Worm (Caenorhabditis elegans) whole organism, mixed stage, embryonic: ENCODE data around the gene Y110A2AL.10.

ENCODE experiments used
- M03D4.4 ChIP-seq: sonication (generic microtip); optimal IDR thresholded peaks from 2 replicates; lab custom pipeline; 2017; ENCODE audit warnings: mild to moderate bottlenecking, missing genetic modification characterization, missing compliant biosample characterization
- bed-3 ChIP-seq: fragments of 200-800 bp; sonication (Bioruptor generic); optimal IDR thresholded peaks from 3 replicates; lab custom pipeline; 2018; ENCODE audit warnings: mild to moderate bottlenecking, missing genetic modification characterization, moderate library complexity, missing compliant biosample characterization
- blmp-1 ChIP-seq: fragments of 150-350 bp; optimal IDR thresholded peaks from 2 replicates; lab custom pipeline; 2014; ENCODE audit warnings: missing biosample characterization, missing genetic modification characterization
- ceh-39 ChIP-seq: fragments of 150-350 bp; optimal IDR thresholded peaks from 2 replicates; lab custom pipeline; 2014; ENCODE audit warnings: missing biosample characterization, missing genetic modification characterization
- ceh-43 ChIP-seq: fragments of 200-800 bp; sonication (Bioruptor generic); optimal IDR thresholded peaks from 2 replicates; lab custom pipeline; 2018; ENCODE audit warnings: mild to moderate bottlenecking, missing genetic modification characterization, moderate library complexity, missing compliant biosample characterization
- ceh-83 ChIP-seq: fragments of 200-800 bp; sonication (Bioruptor generic); optimal IDR thresholded peaks from 2 replicates; lab custom pipeline; 2018; ENCODE audit warnings: mild to moderate bottlenecking, missing genetic modification characterization, missing compliant biosample characterization
- ces-1 ChIP-seq: fragments of 150-350 bp; optimal IDR thresholded peaks from 2 replicates; lab custom pipeline; 2014; ENCODE audit warnings: missing biosample characterization, missing genetic modification reagents, missing genetic modification characterization
- cnd-1 ChIP-seq: fragments of 200-800 bp; sonication (Bioruptor generic); optimal IDR thresholded peaks from 2 replicates; lab custom pipeline; 2018; ENCODE audit warnings: mild to moderate bottlenecking, missing genetic modification characterization, missing compliant biosample characterization
- elt-1 ChIP-seq: sonication (generic microtip); optimal IDR thresholded peaks from 2 replicates; lab custom pipeline; 2017; ENCODE audit warnings: missing genetic modification characterization, mild to moderate bottlenecking, missing compliant biosample characterization, antibody characterized with exemption, moderate library complexity, borderline replicate concordance; ENCODE audit not compliant: insufficient read depth
- elt-3 ChIP-seq: fragments of 150-350 bp; optimal IDR thresholded peaks from 2 replicates; lab custom pipeline; 2014; ENCODE audit warnings: missing biosample characterization, missing genetic modification characterization
- flh-1 ChIP-seq: fragments of 200-800 bp; sonication (Bioruptor generic); optimal IDR thresholded peaks from 2 replicates; lab custom pipeline; 2018; ENCODE audit warnings: mild to moderate bottlenecking, missing genetic modification characterization, moderate library complexity, missing compliant biosample characterization
- ham-2 ChIP-seq: fragments of 200-800 bp; sonication (Bioruptor generic); optimal IDR thresholded peaks from 2 replicates; lab custom pipeline; 2018; ENCODE audit warnings: mild to moderate bottlenecking, missing genetic modification characterization, missing compliant biosample characterization
- hlh-1 ChIP-seq: fragments of 150-350 bp; optimal IDR thresholded peaks from 2 replicates; lab custom pipeline; 2014; ENCODE audit warnings: missing biosample characterization, missing genetic modification reagents, missing genetic modification characterization
- lin-13 ChIP-seq: fragments of 150-350 bp; optimal IDR thresholded peaks from 2 replicates; lab custom pipeline; 2014; ENCODE audit warnings: missing biosample characterization, missing genetic modification characterization
- lin-32 ChIP-seq: fragments of 200-800 bp; sonication (Bioruptor generic); optimal IDR thresholded peaks from 2 replicates; lab custom pipeline; 2018; ENCODE audit warnings: mild to moderate bottlenecking, missing genetic modification characterization, missing compliant biosample characterization
- lsy-2 ChIP-seq: fragments of 150-350 bp; optimal IDR thresholded peaks from 2 replicates; lab custom pipeline; 2014; ENCODE audit warnings: missing biosample characterization, missing genetic modification characterization
- mab-5 ChIP-seq: fragments of 150-350 bp; optimal IDR thresholded peaks from 2 replicates; lab custom pipeline; 2014; ENCODE audit warnings: missing biosample characterization, missing genetic modification characterization
- mep-1 ChIP-seq: fragments of 150-350 bp; optimal IDR thresholded peaks from 2 replicates; lab custom pipeline; 2017; ENCODE audit warnings: missing biosample characterization, missing genetic modification reagents, missing genetic modification characterization, inconsistent platforms
- mls-2 ChIP-seq: sonication (generic microtip); optimal IDR thresholded peaks from 2 replicates; lab custom pipeline; 2016; ENCODE audit warnings: mild to moderate bottlenecking, missing genetic modification characterization, moderate library complexity, missing compliant biosample characterization
- nhr-12 ChIP-seq: fragments of 150-350 bp; optimal IDR thresholded peaks from 2 replicates; lab custom pipeline; 2014; ENCODE audit warnings: missing biosample characterization, missing genetic modification characterization
- nhr-2 ChIP-seq: fragments of 150-350 bp; optimal IDR thresholded peaks from 2 replicates; lab custom pipeline; 2014; ENCODE audit warnings: missing biosample characterization, missing genetic modification characterization
- nhr-237 ChIP-seq: fragments of 150-350 bp; optimal IDR thresholded peaks from 2 replicates; lab custom pipeline; 2014; ENCODE audit warnings: missing biosample characterization, missing genetic modification characterization
- nhr-28 ChIP-seq: fragments of 150-350 bp; optimal IDR thresholded peaks from 2 replicates; lab custom pipeline; 2014; ENCODE audit warnings: missing biosample characterization, missing genetic modification characterization
- nhr-76 ChIP-seq: sonication (generic microtip); optimal IDR thresholded peaks from 2 replicates; lab custom pipeline; 2017; ENCODE audit warnings: missing biosample characterization, missing genetic modification characterization
- pha-4 ChIP-seq: fragments of 150-350 bp; optimal IDR thresholded peaks from 2 replicates; lab custom pipeline; 2018; ENCODE audit warnings: missing biosample characterization, missing genetic modification reagents, missing genetic modification characterization
- sem-2 ChIP-seq: fragments of 200-800 bp; sonication (Bioruptor generic); optimal IDR thresholded peaks from 2 replicates; lab custom pipeline; 2018; ENCODE audit warnings: mild to moderate bottlenecking, missing genetic modification characterization, missing compliant biosample characterization
- sptf-1 ChIP-seq: sonication (generic microtip); optimal IDR thresholded peaks from 2 replicates; lab custom pipeline; 2017; ENCODE audit warnings: mild to moderate bottlenecking, missing genetic modification characterization, moderate library complexity, missing compliant biosample characterization
- tbx-8 ChIP-seq: fragments of 200-800 bp; sonication (Bioruptor generic); optimal IDR thresholded peaks from 2 replicates; lab custom pipeline; 2018; ENCODE audit warnings: mild to moderate bottlenecking, missing genetic modification characterization, moderate library complexity, missing compliant biosample characterization
- unc-39 ChIP-seq: fragments of 150-350 bp; optimal IDR thresholded peaks from 2 replicates; lab custom pipeline; 2014; ENCODE audit warnings: missing biosample characterization, missing genetic modification characterization
- unc-62 ChIP-seq: fragments of 150-350 bp; optimal IDR thresholded peaks from 2 replicates; lab custom pipeline; 2014; ENCODE audit warnings: missing biosample characterization, missing genetic modification reagents, missing genetic modification characterization
- zip-8 ChIP-seq: fragments of 150-350 bp; optimal IDR thresholded peaks from 2 replicates; lab custom pipeline; 2014; ENCODE audit warnings: missing biosample characterization, missing genetic modification characterization
- ztf-11 ChIP-seq: fragments of 150-350 bp; optimal IDR thresholded peaks from 2 replicates; lab custom pipeline; 2014; ENCODE audit warnings: missing biosample characterization, missing genetic modification characterization

Y110A2AL.10 gene

ce11 chrII:2859315-2859714, 12.4 kb downstream of the Y110A2AL.10 start:
- TF ChIP-seq ceh-43 (GFP tag; lab: Kevin White, UChicago): no peak
- no peak for TF ChIP-seq mab-5
- no peak for TF ChIP-seq lsy-2 (tag; lab: Kevin White, UChicago)
- TF ChIP-seq lin-13 (tag; lab: Kevin White, UChicago): no peak
- no peak for TF ChIP-seq ceh-83 (GFP tag; lab: Kevin White, UChicago)
- no peak for TF ChIP-seq cnd-1 (tag; lab: Kevin White, UChicago)
- no peak for TF ChIP-seq M03D4.4 (tag; lab: Kevin White, UChicago)
- no peak for TF ChIP-seq bed-3 (GFP tag; lab: Kevin White, UChicago)
- peak; percentile 32 for TF ChIP-seq ham-2 (GFP tag; lab: Kevin White, UChicago)

ce11 chrII:2858851-2859250, 12.9 kb downstream of the Y110A2AL.10 start:
- TF ChIP-seq ceh-83 (GFP tag; lab: Kevin White, UChicago) (no peak), sptf-1 (tag; lab: Kevin White, UChicago) (no peak), sem-2 (GFP tag; lab: Kevin White, UChicago) (no peak), nhr-28 (tag; lab: Kevin White, UChicago) (no peak), nhr-12 (no peak), lin-32 (GFP tag; lab: Kevin White, UChicago) (no peak), unc-62 (GFP tag; lab: Kevin White, UChicago) (no peak), ztf-11 (tag; lab: Kevin White, UChicago) (no peak), lsy-2 (tag; lab: Kevin White, UChicago) (no peak), nhr-2 (tag; lab: Kevin White, UChicago) (no peak), tbx-8 (GFP tag; lab: Kevin White, UChicago) (no peak), pha-4 (tag; lab: Kevin White, UChicago) (no peak), nhr-237 (tag; lab: Kevin White, UChicago) (no peak), cnd-1 (tag; lab: Kevin White, UChicago) (no peak), bed-3 (GFP tag; lab: Kevin White, UChicago) (no peak), flh-1 (no peak), nhr-76 (tag; lab: Kevin White, UChicago) (no peak), zip-8 (no peak), M03D4.4 (tag; lab: Kevin White, UChicago) (no peak), mep-1 (tag; lab: Kevin White, UChicago) (no peak)

- no peak for TF ChIP-seq zip-8
- TF ChIP-seq elt-1 (tag; lab: Kevin White, UChicago): peak; percentile 49
- TF ChIP-seq, all 35 proteins: peak for 1
Observed at ce11 chrII:2857559-2857958, 14.2 kb downstream of the Y110A2AL.10 start.

DNA sequence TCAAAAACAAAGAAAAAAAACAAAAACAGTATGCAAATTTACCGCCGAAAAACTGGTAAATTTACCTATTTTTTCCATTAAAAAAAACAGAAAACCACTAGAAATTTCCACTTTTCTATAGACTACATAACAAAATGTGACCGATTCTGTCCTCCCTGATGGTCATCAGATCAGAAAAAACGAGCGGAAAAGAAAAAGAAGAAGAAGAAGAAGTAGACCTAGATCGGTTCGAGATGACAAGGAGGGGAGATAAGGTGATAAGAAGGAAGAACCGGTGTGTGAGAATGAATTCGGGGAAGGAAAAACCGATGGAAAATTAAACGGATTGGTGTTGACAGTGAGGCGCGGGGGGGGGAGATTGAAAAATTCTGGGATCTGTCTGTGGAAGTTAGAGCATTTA, 15.6 kb downstream of the Y110A2AL.10 start:
- no peak for TF ChIP-seq hlh-1 (tag; lab: Kevin White, UChicago)

DNA sequence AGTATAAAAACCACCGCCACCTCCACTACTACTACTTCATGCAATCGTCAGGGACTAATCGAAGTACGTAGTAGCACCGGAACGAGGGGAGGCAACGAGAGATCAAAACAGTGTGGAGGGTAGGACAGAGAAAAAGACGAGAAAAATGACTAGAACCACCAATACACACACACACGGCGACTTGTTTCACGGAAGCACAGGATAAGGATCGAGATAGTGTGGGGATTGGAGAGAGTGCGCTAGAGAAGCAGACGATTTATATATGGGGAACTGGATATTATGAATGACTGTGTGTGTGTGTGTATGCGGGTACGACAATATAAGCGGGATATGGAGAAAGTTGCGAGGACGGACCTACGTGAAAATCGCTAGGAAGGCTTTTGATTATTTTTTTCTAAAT, 16.9 kb downstream of the Y110A2AL.10 start:
- TF ChIP-seq sem-2 (GFP tag; lab: Kevin White, UChicago): no peak
- peak; percentile 24 for TF ChIP-seq blmp-1
- TF ChIP-seq unc-39: no peak
- TF ChIP-seq nhr-2 (tag; lab: Kevin White, UChicago): no peak
- no peak for TF ChIP-seq ham-2 (GFP tag; lab: Kevin White, UChicago)
- TF ChIP-seq, all 35 proteins: peak for 1

DNA sequence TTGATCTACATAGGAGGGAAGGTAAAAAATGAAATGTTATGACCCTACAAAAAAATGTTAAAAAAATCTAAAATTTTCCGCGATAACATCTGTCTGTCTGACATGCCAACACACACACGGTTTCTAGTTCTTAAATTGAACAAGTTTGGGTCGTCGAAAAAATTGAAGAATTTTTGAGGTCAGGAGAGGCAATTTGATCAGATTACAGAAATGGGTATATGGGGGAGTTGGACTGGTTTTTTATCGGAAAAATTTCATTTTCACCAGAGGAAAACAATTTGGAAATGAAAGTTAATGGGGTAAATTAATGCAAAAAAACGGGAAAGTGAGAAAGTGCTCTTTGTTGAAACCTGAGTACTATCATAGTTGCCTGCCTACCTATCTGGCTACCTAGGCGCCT, 17.9 kb downstream of the Y110A2AL.10 start:
- no peak for TF ChIP-seq cnd-1 (tag; lab: Kevin White, UChicago)
- no peak for TF ChIP-seq ztf-11 (tag; lab: Kevin White, UChicago)
- no peak for TF ChIP-seq ces-1 (GFP tag; lab: Kevin White, UChicago)
- no peak for TF ChIP-seq hlh-1 (tag; lab: Kevin White, UChicago)
- TF ChIP-seq ceh-43 (GFP tag; lab: Kevin White, UChicago): no peak
- no peak for TF ChIP-seq blmp-1
- TF ChIP-seq M03D4.4 (tag; lab: Kevin White, UChicago): no peak
- TF ChIP-seq ceh-39 (tag; lab: Kevin White, UChicago): no peak
- TF ChIP-seq nhr-2 (tag; lab: Kevin White, UChicago): no peak
- no peak for TF ChIP-seq nhr-12
- TF ChIP-seq elt-3 (tag; lab: Kevin White, UChicago): no peak
- no peak for TF ChIP-seq mls-2 (tag; lab: Kevin White, UChicago)
- TF ChIP-seq ceh-83 (GFP tag; lab: Kevin White, UChicago): no peak
- no peak for TF ChIP-seq tbx-8 (GFP tag; lab: Kevin White, UChicago)
- no peak for TF ChIP-seq bed-3 (GFP tag; lab: Kevin White, UChicago)
- TF ChIP-seq flh-1: no peak
- TF ChIP-seq, all 35 proteins: peak for 0
